In genomic region chr3R:28297513-28297912, dm6 we compare ENCODE assay signal across 1 fruit fly cellular context.
TF ChIP-seq lines count a peak whose summit lies in the region.

No protein-coding gene starts in this region.

TF ChIP-seq in whole organism, embryonic, 481 proteins besides CTCF, POLR2A, EP300 and RAD21 (continued from another document):
- no peak for TF ChIP-seq tll (GFP tag; optimal IDR thresholded peaks at IDR 0.05; lab: Kevin White, UChicago)
- TF ChIP-seq Ptx1 (GFP tag; IDR thresholded peaks at IDR 0.05; lab: Robert Waterston, UW) = peak; percentile 42
- TF ChIP-seq cas (GFP tag; IDR thresholded peaks at IDR 0.05; lab: Robert Waterston, UW) = no peak
- no peak for TF ChIP-seq run (tag; optimal IDR thresholded peaks at IDR 0.05; lab: Kevin White, UChicago)
- TF ChIP-seq Meics (GFP tag; optimal IDR thresholded peaks at IDR 0.05; lab: Kevin White, UChicago) = peak; percentile 46
- TF ChIP-seq lab (GFP tag; optimal IDR thresholded peaks at IDR 0.05; lab: Kevin White, UChicago) = peak; percentile 72
- peak; percentile 30 for TF ChIP-seq CG15269 (tag; optimal IDR thresholded peaks at IDR 0.05; lab: Kevin White, UChicago)
- TF ChIP-seq Hsf (GFP tag; optimal IDR thresholded peaks at IDR 0.05; lab: Kevin White, UChicago) = peak; percentile 15
- no peak for TF ChIP-seq prd (optimal IDR thresholded peaks at IDR 0.05; lab: Kevin White, UChicago)
- TF ChIP-seq prd (GFP tag; IDR thresholded peaks at IDR 0.05; lab: Robert Waterston, UW) = 0 out of 3 replicates have a peak, but pooled peaks have one; percentile 21
- TF ChIP-seq vnd (GFP tag; IDR thresholded peaks at IDR 0.05; lab: Robert Waterston, UW; ENCODE audit: partially characterized antibody) = no peak
- TF ChIP-seq Mrtf (GFP tag; IDR thresholded peaks at IDR 0.05; lab: Robert Waterston, UW) = 0 out of 3 replicates have a peak, but pooled peaks have one; percentile 40
- 0 out of 3 replicates have a peak, but pooled peaks have one; percentile 33 for TF ChIP-seq Optix (GFP tag; IDR thresholded peaks at IDR 0.05; lab: Robert Waterston, UW)
- TF ChIP-seq CG9932 (GFP tag; IDR thresholded peaks at IDR 0.05; lab: Robert Waterston, UW) = 0 out of 2 replicates have a peak, but pooled peaks have one; percentile 9
- TF ChIP-seq Doc3 (GFP tag; IDR thresholded peaks at IDR 0.05; lab: Robert Waterston, UW; ENCODE audit: partially characterized antibody) = no peak
- TF ChIP-seq nerfin-2 (GFP tag; IDR thresholded peaks at IDR 0.05; lab: Robert Waterston, UW; ENCODE audit: partially characterized antibody) = no peak
- no peak for TF ChIP-seq dpn (GFP tag; optimal IDR thresholded peaks at IDR 0.05; lab: Kevin White, UChicago)
- no peak for TF ChIP-seq CG13123 (GFP tag; optimal IDR thresholded peaks at IDR 0.05; lab: Kevin White, UChicago)
- TF ChIP-seq Xbp1 (GFP tag; optimal IDR thresholded peaks at IDR 0.05; lab: Kevin White, UChicago) = no peak
- TF ChIP-seq Atf3 (GFP tag; optimal IDR thresholded peaks at IDR 0.05; lab: Kevin White, UChicago) = no peak
- TF ChIP-seq tio (GFP tag; optimal IDR thresholded peaks at IDR 0.05; lab: Kevin White, UChicago) = no peak
- TF ChIP-seq Hmr (GFP tag; optimal IDR thresholded peaks at IDR 0.05; lab: Kevin White, UChicago) = peak; percentile 58
- no peak for TF ChIP-seq crol (GFP tag; IDR thresholded peaks at IDR 0.05; lab: Robert Waterston, UW)
- no peak for TF ChIP-seq CG10654 (GFP tag; optimal IDR thresholded peaks at IDR 0.05; lab: Kevin White, UChicago)
- TF ChIP-seq CG14014 (GFP tag; IDR thresholded peaks at IDR 0.05; lab: Robert Waterston, UW) = 0 out of 2 replicates have a peak, but pooled peaks have one; percentile 15
- no peak for TF ChIP-seq ems (GFP tag; optimal IDR thresholded peaks at IDR 0.05; lab: Kevin White, UChicago)
- peak; percentile 47 for TF ChIP-seq CG7839 (tag; optimal IDR thresholded peaks at IDR 0.05; lab: Kevin White, UChicago)
- 0 out of 2 replicates have a peak, but pooled peaks have one; percentile 12 for TF ChIP-seq lmd (GFP tag; IDR thresholded peaks at IDR 0.05; lab: Robert Waterston, UW)
- TF ChIP-seq CG9727 (GFP tag; optimal IDR thresholded peaks at IDR 0.05; lab: Kevin White, UChicago) = peak; percentile 8
- TF ChIP-seq dysf (GFP tag; IDR thresholded peaks at IDR 0.05; lab: Robert Waterston, UW) = peak; percentile 43; the same call in 2 of the 3 replicates
- no peak for TF ChIP-seq CG6272 (GFP tag; IDR thresholded peaks at IDR 0.05; lab: Robert Waterston, UW)
- no peak for TF ChIP-seq CG12219 (GFP tag; optimal IDR thresholded peaks at IDR 0.05; lab: Kevin White, UChicago)
- TF ChIP-seq sob (GFP tag; IDR thresholded peaks at IDR 0.05; lab: Robert Waterston, UW) = peak; percentile 46; the same call in 1 of the 2 replicates
- TF ChIP-seq Dref (GFP tag; IDR thresholded peaks at IDR 0.05; lab: Robert Waterston, UW) = no peak
- TF ChIP-seq CG2120 (GFP tag; optimal IDR thresholded peaks at IDR 0.05; lab: Kevin White, UChicago) = peak; percentile 45
- TF ChIP-seq CG9817 (tag; optimal IDR thresholded peaks at IDR 0.05; lab: Kevin White, UChicago) = peak; percentile 17
- TF ChIP-seq CG11504 (tag; optimal IDR thresholded peaks at IDR 0.05; lab: Kevin White, UChicago) = peak; percentile 38
- TF ChIP-seq yki (optimal IDR thresholded peaks at IDR 0.05; lab: Kevin White, UChicago) = no peak
- peak; percentile 20; the same call in 1 of the 3 replicates for TF ChIP-seq ci (GFP tag; IDR thresholded peaks at IDR 0.05; lab: Robert Waterston, UW)
- 0 out of 2 replicates have a peak, but pooled peaks have one; percentile 14 for TF ChIP-seq HLH3B (GFP tag; IDR thresholded peaks at IDR 0.05; lab: Robert Waterston, UW)
- peak; percentile 25 for TF ChIP-seq CG3281 (GFP tag; optimal IDR thresholded peaks at IDR 0.05; lab: Kevin White, UChicago)
- peak; percentile 47 for TF ChIP-seq CG2678 (tag; optimal IDR thresholded peaks at IDR 0.05; lab: Kevin White, UChicago)
- TF ChIP-seq tgo (GFP tag; IDR thresholded peaks at IDR 0.05; lab: Robert Waterston, UW) = peak; percentile 34; the same call in 1 of the 3 replicates
- TF ChIP-seq Med (GFP tag; lab: Kevin White, UChicago) = peak; percentile 64
- no peak for TF ChIP-seq CG7745 (tag; optimal IDR thresholded peaks at IDR 0.05; lab: Kevin White, UChicago)
- peak; percentile 39 for TF ChIP-seq dmrt99B (tag; optimal IDR thresholded peaks at IDR 0.05; lab: Kevin White, UChicago)
- TF ChIP-seq org-1 (GFP tag; optimal IDR thresholded peaks at IDR 0.05; lab: Kevin White, UChicago) = peak; percentile 24
- peak; percentile 26 for TF ChIP-seq Oli (tag; optimal IDR thresholded peaks at IDR 0.05; lab: Kevin White, UChicago)
- TF ChIP-seq CG13296 (GFP tag; optimal IDR thresholded peaks at IDR 0.05; lab: Kevin White, UChicago) = no peak
- peak; percentile 77 for TF ChIP-seq Ets65A (GFP tag; lab: Kevin White, UChicago)
- peak in 1 of 2 experiments; percentile 37 for TF ChIP-seq Hr51 (GFP tag; optimal IDR thresholded peaks at IDR 0.05; lab: Kevin White, UChicago)
- TF ChIP-seq Dbx (GFP tag; IDR thresholded peaks at IDR 0.05; lab: Robert Waterston, UW) = peak; percentile 32; the same call in 1 of the 3 replicates
- TF ChIP-seq Ssrp (tag; optimal IDR thresholded peaks at IDR 0.05; lab: Kevin White, UChicago) = no peak
- TF ChIP-seq gem (tag; optimal IDR thresholded peaks at IDR 0.05; lab: Kevin White, UChicago) = peak; percentile 33
- TF ChIP-seq pan (optimal IDR thresholded peaks at IDR 0.05; lab: Kevin White, UChicago) = no peak
- TF ChIP-seq pan (GFP tag; optimal IDR thresholded peaks at IDR 0.05 in 1 of 2, IDR thresholded peaks at IDR 0.05 in 1 of 2) = peak in 1 of 2 experiments; percentile 47
- TF ChIP-seq CG17328 (GFP tag; IDR thresholded peaks at IDR 0.05; lab: Robert Waterston, UW) = peak; percentile 11; the same call in 1 of the 2 replicates
- no peak for TF ChIP-seq ranshi (GFP tag; IDR thresholded peaks at IDR 0.05; lab: Robert Waterston, UW)
- TF ChIP-seq ATbp (GFP tag; optimal IDR thresholded peaks at IDR 0.05; lab: Kevin White, UChicago) = no peak
- TF ChIP-seq Fer3 (tag; optimal IDR thresholded peaks at IDR 0.05; lab: Kevin White, UChicago) = peak; percentile 15
- TF ChIP-seq CG11093 (GFP tag; IDR thresholded peaks at IDR 0.05; lab: Robert Waterston, UW) = no peak
- TF ChIP-seq Abd-B (GFP tag; optimal IDR thresholded peaks at IDR 0.05; lab: Kevin White, UChicago) = peak; percentile 25
- peak; percentile 30; the same call in 1 of the 2 replicates for TF ChIP-seq Drgx (GFP tag; IDR thresholded peaks at IDR 0.05; lab: Robert Waterston, UW)
- no peak for TF ChIP-seq CG8388 (GFP tag; optimal IDR thresholded peaks at IDR 0.05; lab: Kevin White, UChicago)
- 0 out of 2 replicates have a peak, but pooled peaks have one; percentile 23 for TF ChIP-seq CG11247 (GFP tag; IDR thresholded peaks at IDR 0.05; lab: Robert Waterston, UW)
- TF ChIP-seq Ada2b (GFP tag; IDR thresholded peaks at IDR 0.05; lab: Robert Waterston, UW) = no peak
- TF ChIP-seq pnt (GFP tag; optimal IDR thresholded peaks at IDR 0.05; lab: Kevin White, UChicago) = no peak
- TF ChIP-seq cwo (GFP tag; optimal IDR thresholded peaks at IDR 0.05; lab: Kevin White, UChicago) = peak; percentile 44
